Fruit fly (Drosophila melanogaster): ENCODE results near the gene Sgs3.

Gene Sgs3

DNA sequence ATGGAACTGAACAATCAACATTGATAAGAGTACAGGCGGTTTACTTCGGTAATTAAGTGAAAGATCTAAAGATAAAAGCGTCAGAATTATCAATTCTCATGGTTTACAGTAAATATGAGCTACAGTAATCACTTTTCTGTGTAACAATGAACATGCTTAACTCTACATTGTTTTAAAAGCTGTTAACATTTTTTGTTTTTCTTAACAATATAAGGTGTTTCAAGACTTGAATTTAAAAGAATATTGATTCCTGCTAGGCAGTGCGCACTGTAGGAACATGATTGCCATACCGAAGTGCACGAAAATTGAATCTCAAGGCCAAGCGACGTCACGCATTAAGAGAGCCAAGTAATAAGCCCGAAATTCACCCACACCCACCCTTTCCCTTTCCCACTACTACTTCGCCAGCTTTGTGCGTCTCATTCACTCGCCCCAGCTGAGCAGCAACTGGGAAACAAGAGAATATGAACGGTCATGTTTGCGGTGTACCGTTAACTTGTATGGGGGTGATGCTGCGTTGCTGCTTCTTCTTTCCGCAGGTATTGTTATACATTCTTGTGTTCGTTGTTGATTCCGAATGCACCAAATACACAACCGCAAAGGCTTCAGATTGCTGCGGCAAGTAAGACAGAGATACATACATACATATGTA is 20.7 kb upstream of the Sgs3 start (continued):
- TF ChIP-seq CG17568 (GFP tag; optimal IDR thresholded peaks at IDR 0.05) (no peak), CG8478 (optimal IDR thresholded peaks at IDR 0.05) (no peak), Dll (GFP tag; IDR thresholded peaks at IDR 0.05; ENCODE audit: partially characterized antibody) (no peak), abd-A (tag; optimal IDR thresholded peaks at IDR 0.05) (no peak), tap (tag; optimal IDR thresholded peaks at IDR 0.05) (peak; percentile 58), Jarid2 (GFP tag; optimal IDR thresholded peaks at IDR 0.05) (no peak), nom (GFP tag; optimal IDR thresholded peaks at IDR 0.05) (peak; percentile 5), CG2199 (GFP tag; IDR thresholded peaks at IDR 0.05) (peak; percentile 49; the same call in 1 of the 3 replicates), ac (GFP tag; optimal IDR thresholded peaks at IDR 0.05) (no peak), tup (GFP tag; optimal IDR thresholded peaks at IDR 0.05) (no peak), Dp (GFP tag; optimal IDR thresholded peaks at IDR 0.05) (no peak), Asciz (GFP tag; optimal IDR thresholded peaks at IDR 0.05) (no peak), CG12659 (GFP tag; optimal IDR thresholded peaks at IDR 0.05) (peak; percentile 64), CG8924 (tag; optimal IDR thresholded peaks at IDR 0.05) (peak; percentile 54), BtbVII (GFP tag; optimal IDR thresholded peaks at IDR 0.05) (peak; percentile 61), pros (GFP tag; optimal IDR thresholded peaks at IDR 0.05) (peak; percentile 57), CG11723 (GFP tag; optimal IDR thresholded peaks at IDR 0.05) (peak; percentile 16), Hmx (GFP tag; optimal IDR thresholded peaks at IDR 0.05) (no peak), CG15011 (GFP tag; optimal IDR thresholded peaks at IDR 0.05) (no peak), ttk (GFP tag; IDR thresholded peaks at IDR 0.05) (peak; percentile 70; the same call in 1 of the 2 replicates), her (GFP tag; optimal IDR thresholded peaks at IDR 0.05) (peak; percentile 48), fd64A (GFP tag; optimal IDR thresholded peaks at IDR 0.05) (no peak), kni (GFP tag; optimal IDR thresholded peaks at IDR 0.05) (no peak), Hsf (GFP tag; optimal IDR thresholded peaks at IDR 0.05) (peak; percentile 43), E2f1 (GFP tag; IDR thresholded peaks at IDR 0.05) (peak; percentile 66; the same call in 1 of the 2 replicates), NFAT (GFP tag; IDR thresholded peaks at IDR 0.05) (no peak), dpn (GFP tag; optimal IDR thresholded peaks at IDR 0.05) (peak; percentile 42 to 60), Optix (GFP tag; IDR thresholded peaks at IDR 0.05) (no peak), CG7271 (tag; optimal IDR thresholded peaks at IDR 0.05) (no peak), CG3995 (GFP tag; optimal IDR thresholded peaks at IDR 0.05) (peak; percentile 11), Hey (tag; optimal IDR thresholded peaks at IDR 0.05) (no peak), sens-2 (GFP tag; IDR thresholded peaks at IDR 0.05) (no peak), Bteb2 (GFP tag; optimal IDR thresholded peaks at IDR 0.05) (peak; percentile 52), CG7745 (tag; optimal IDR thresholded peaks at IDR 0.05) (no peak), CG2712 (tag; optimal IDR thresholded peaks at IDR 0.05) (peak; percentile 70), CG4617 (GFP tag; optimal IDR thresholded peaks at IDR 0.05; ENCODE audit: borderline replicate concordance) (no peak), disco-r (GFP tag; optimal IDR thresholded peaks at IDR 0.05) (no peak), Hr51 (GFP tag; optimal IDR thresholded peaks at IDR 0.05) (peak in 1 of 2 experiments; percentile 72), lilli (GFP tag; optimal IDR thresholded peaks at IDR 0.05) (peak; percentile 56), Eip74EF (GFP tag; optimal IDR thresholded peaks at IDR 0.05) (no peak), Drgx (GFP tag; IDR thresholded peaks at IDR 0.05) (peak; percentile 60), CG4820 (GFP tag; optimal IDR thresholded peaks at IDR 0.05) (peak; percentile 65), bigmax (GFP tag; optimal IDR thresholded peaks at IDR 0.05) (no peak), lmd (GFP tag; IDR thresholded peaks at IDR 0.05) (peak; percentile 70), CG17612 (GFP tag; IDR thresholded peaks at IDR 0.05) (0 out of 2 replicates have a peak, but pooled peaks have one; percentile 11), CG4282 (GFP tag; optimal IDR thresholded peaks at IDR 0.05) (no peak), CG1832 (GFP tag; optimal IDR thresholded peaks at IDR 0.05) (peak; percentile 21), Sry-β (GFP tag; optimal IDR thresholded peaks at IDR 0.05) (no peak), dmrt11E (tag; optimal IDR thresholded peaks at IDR 0.05) (peak; percentile 38)

All from whole organism, embryonic.